Worm (Caenorhabditis elegans) whole organism, L4 larva: ENCODE data around the gene fbxa-78.

Experiments used
- F26F4.8 ChIP-seq: fragments of 200-800 bp; sonication (Bioruptor generic); conservative IDR thresholded peaks from 2 replicates; pipeline ENCODE4 v1.3.6; 2022; ENCODE audit warnings: missing genetic modification characterization, missing compliant biosample characterization
- F37D6.2 ChIP-seq: sonication (generic microtip); optimal IDR thresholded peaks from 2 replicates; lab custom pipeline; 2016; ENCODE audit warnings: mild to moderate bottlenecking, missing genetic modification characterization, missing compliant biosample characterization
- F44E2.7 ChIP-seq: fragments of 200-800 bp; sonication (Bioruptor generic); IDR thresholded peaks from 2 replicates; pipeline ENCODE4 v2.1.2; 2022; ENCODE audit warnings: missing genetic modification characterization, missing compliant biosample characterization
- T20F7.1 ChIP-seq: fragments of 200-800 bp; sonication (Bioruptor generic); optimal IDR thresholded peaks from 2 replicates; lab custom pipeline; 2018; ENCODE audit warnings: mild to moderate bottlenecking, missing genetic modification characterization, missing compliant biosample characterization
- T26A8.4 ChIP-seq: fragments of 200-800 bp; sonication (Bioruptor generic); IDR thresholded peaks from 2 replicates; pipeline ENCODE4 v1.3.6; 2022; ENCODE audit warnings: missing genetic modification characterization, missing compliant biosample characterization
- Y48G9A.11 ChIP-seq: fragments of 200-800 bp; sonication (Bioruptor generic); IDR thresholded peaks from 2 replicates; pipeline ENCODE4 v1.3.6; 2022; ENCODE audit warnings: missing genetic modification reagents, missing genetic modification characterization, missing compliant biosample characterization
- Y5F2A.4 ChIP-seq: fragments of 200-800 bp; sonication (Bioruptor generic); optimal IDR thresholded peaks from 2 replicates; lab custom pipeline; 2018; ENCODE audit warnings: mild to moderate bottlenecking, missing genetic modification characterization, missing compliant biosample characterization
- ZK337.2 ChIP-seq: fragments of 200-800 bp; sonication (Bioruptor generic); IDR thresholded peaks from 2 replicates; pipeline ENCODE4 v1.3.6; 2022; ENCODE audit warnings: missing genetic modification reagents, missing genetic modification characterization, missing compliant biosample characterization
- aha-1 ChIP-seq: fragments of 150-350 bp; peaks from one replicate; lab custom pipeline; 2014; ENCODE audit warnings: missing biosample characterization, missing genetic modification characterization
- aly-2 ChIP-seq: sonication (generic microtip); optimal IDR thresholded peaks from 2 replicates; lab custom pipeline; 2018; ENCODE audit warnings: missing biosample characterization, missing genetic modification characterization
- ama-1 ChIP-seq: fragments of 150-350 bp; optimal IDR thresholded peaks from 2 replicates; lab custom pipeline; 2014; ENCODE audit warnings: inconsistent platforms, mixed read lengths
- ceh-62 ChIP-seq: sonication (generic microtip); optimal IDR thresholded peaks from 2 replicates; lab custom pipeline; 2017; ENCODE audit warnings: missing biosample characterization, missing genetic modification characterization
- ces-1 ChIP-seq: fragments of 150-350 bp; sonication (generic microtip); optimal IDR thresholded peaks from 4 replicates; lab custom pipeline; 2014; ENCODE audit warnings: missing biosample characterization, missing genetic modification reagents, missing genetic modification characterization
- ctbp-1 ChIP-seq: fragments of 200-800 bp; sonication (Bioruptor generic); IDR thresholded peaks from 2 replicates; pipeline ENCODE4 v1.3.6; 2022; ENCODE audit warnings: missing genetic modification reagents, missing genetic modification characterization, missing compliant biosample characterization
- daf-16 ChIP-seq, 3 experiments: sonication (generic microtip); optimal IDR thresholded peaks; 2 replicates each; lab custom pipeline; 2016 to 2017; ENCODE audit warnings: missing genetic modification characterization in 3 of 3, missing genetic modification reagents in 3 of 3, mild to moderate bottlenecking in 2 of 3, missing compliant biosample characterization in 2 of 3, missing biosample characterization in 1 of 3, moderate library complexity in 1 of 3
- daf-19 ChIP-seq: fragments of 200-800 bp; sonication (Bioruptor generic); conservative IDR thresholded peaks from 2 replicates; pipeline ENCODE4 v1.3.6; 2022; ENCODE audit warnings: missing genetic modification characterization, missing compliant biosample characterization
- dmd-9 ChIP-seq: fragments of 200-800 bp; sonication (Bioruptor generic); IDR thresholded peaks from 2 replicates; pipeline ENCODE4 v1.3.6; 2022; ENCODE audit warnings: missing genetic modification reagents, missing genetic modification characterization, missing compliant biosample characterization
- dve-1 ChIP-seq: sonication (generic microtip); optimal IDR thresholded peaks from 2 replicates; lab custom pipeline; 2017; ENCODE audit warnings: antibody characterized with exemption, mild to moderate bottlenecking, missing genetic modification characterization, missing compliant biosample characterization; ENCODE audit not compliant: insufficient read depth
- fkh-10 ChIP-seq: fragments of 150-350 bp; optimal IDR thresholded peaks from 2 replicates; lab custom pipeline; 2014; ENCODE audit warnings: missing biosample characterization, missing genetic modification reagents, missing genetic modification characterization
- gei-8 ChIP-seq: fragments of 200-800 bp; sonication (Bioruptor generic); optimal IDR thresholded peaks from 2 replicates; lab custom pipeline; 2018; ENCODE audit warnings: mild to moderate bottlenecking, missing genetic modification characterization, missing compliant biosample characterization
- hlh-30 ChIP-seq: sonication (generic microtip); optimal IDR thresholded peaks from 2 replicates; lab custom pipeline; 2017; ENCODE audit warnings: antibody characterized with exemption, mild to moderate bottlenecking, missing genetic modification characterization, missing compliant biosample characterization; ENCODE audit not compliant: insufficient read depth
- jun-1 ChIP-seq: fragments of 150-350 bp; optimal IDR thresholded peaks from 2 replicates; lab custom pipeline; 2014; ENCODE audit warnings: missing biosample characterization, missing genetic modification reagents, missing genetic modification characterization
- lin-1 ChIP-seq: fragments of 200-800 bp; sonication (Bioruptor generic); IDR thresholded peaks from 2 replicates; pipeline ENCODE4 v1.3.6; 2022; ENCODE audit warnings: missing genetic modification reagents, missing genetic modification characterization, missing compliant biosample characterization
- lin-29 ChIP-seq: fragments of 200-800 bp; sonication (Bioruptor generic); IDR thresholded peaks from 2 replicates; pipeline ENCODE4 v1.3.6; 2022; ENCODE audit warnings: missing genetic modification reagents, missing genetic modification characterization, missing compliant biosample characterization
- lsy-2 ChIP-seq, 2 experiments: fragments of 150-350 bp in 1 of 2; sonication (generic microtip) in 1 of 2; optimal IDR thresholded peaks; 2 replicates each; lab custom pipeline; 2014 to 2017; ENCODE audit warnings: missing biosample characterization in 2 of 2, missing genetic modification characterization in 2 of 2
- madf-5 ChIP-seq, 2 experiments: fragments of 200-800 bp; sonication (Bioruptor generic); IDR thresholded peaks; 2 replicates each; pipeline ENCODE4 v1.3.6; 2022; ENCODE audit warnings: missing compliant biosample characterization in 2 of 2, missing genetic modification characterization in 2 of 2
- mdl-1 ChIP-seq, 2 experiments: fragments of 150-350 bp in 1 of 2; sonication (generic microtip) in 1 of 2; optimal IDR thresholded peaks; 2 replicates each; lab custom pipeline; 2014 to 2017; ENCODE audit warnings: missing biosample characterization in 2 of 2, missing genetic modification characterization in 2 of 2
- mep-1 ChIP-seq: fragments of 150-350 bp; sonication (generic microtip); optimal IDR thresholded peaks from 3 replicates; lab custom pipeline; 2014; ENCODE audit warnings: missing biosample characterization, missing genetic modification characterization
- mxl-3 ChIP-seq: fragments of 200-800 bp; sonication (Bioruptor generic); optimal IDR thresholded peaks from 2 replicates; lab custom pipeline; 2018; ENCODE audit warnings: mild to moderate bottlenecking, missing genetic modification characterization, missing compliant biosample characterization
- nhr-10 ChIP-seq: fragments of 150-350 bp; optimal IDR thresholded peaks from 2 replicates; lab custom pipeline; 2014; ENCODE audit warnings: missing biosample characterization, missing genetic modification characterization
- nhr-237 ChIP-seq: sonication (generic microtip); optimal IDR thresholded peaks from 2 replicates; lab custom pipeline; 2017; ENCODE audit warnings: missing biosample characterization, missing genetic modification characterization
- nhr-28 ChIP-seq: fragments of 150-350 bp; optimal IDR thresholded peaks from 2 replicates; lab custom pipeline; 2014; ENCODE audit warnings: missing biosample characterization, missing genetic modification characterization
- nhr-42 ChIP-seq: fragments of 200-800 bp; sonication (Bioruptor generic); IDR thresholded peaks from 2 replicates; pipeline ENCODE4 v1.3.6; 2022; ENCODE audit warnings: missing genetic modification characterization, missing compliant biosample characterization
- pqm-1 ChIP-seq: sonication (generic microtip); optimal IDR thresholded peaks from 2 replicates; lab custom pipeline; 2017; ENCODE audit warnings: missing biosample characterization, missing genetic modification characterization
- rbr-2 ChIP-seq: sonication (generic microtip); optimal IDR thresholded peaks from 2 replicates; lab custom pipeline; 2016; ENCODE audit warnings: missing genotype, missing genetic modification characterization, missing compliant biosample characterization
- skn-1 ChIP-seq: fragments of 150-350 bp; optimal IDR thresholded peaks from 2 replicates; lab custom pipeline; 2014; ENCODE audit warnings: missing biosample characterization, missing genetic modification characterization
- spr-1 ChIP-seq: sonication (generic microtip); optimal IDR thresholded peaks from 2 replicates; lab custom pipeline; 2016; ENCODE audit warnings: mild to moderate bottlenecking, missing genetic modification characterization, missing compliant biosample characterization
- tag-97 ChIP-seq: fragments of 200-800 bp; sonication (Bioruptor generic); IDR thresholded peaks from 2 replicates; pipeline ENCODE4 v1.3.6; 2022; ENCODE audit warnings: missing genetic modification characterization, missing compliant biosample characterization
- unc-130 ChIP-seq: sonication (generic microtip); optimal IDR thresholded peaks from 2 replicates; lab custom pipeline; 2016; ENCODE audit warnings: missing genetic modification reagents, missing genetic modification characterization, missing compliant biosample characterization
- zfp-2 ChIP-seq: sonication (generic microtip); optimal IDR thresholded peaks from 2 replicates; lab custom pipeline; 2016; ENCODE audit warnings: mild to moderate bottlenecking, missing genetic modification characterization, missing compliant biosample characterization
- zfp-3 ChIP-seq: fragments of 200-800 bp; sonication (Bioruptor generic); conservative IDR thresholded peaks from 2 replicates; pipeline ENCODE4 v1.3.6; 2022; ENCODE audit warnings: missing genetic modification reagents, missing genetic modification characterization, missing compliant biosample characterization
- zip-2 ChIP-seq: fragments of 150-350 bp; optimal IDR thresholded peaks from 2 replicates; lab custom pipeline; 2014; ENCODE audit warnings: missing biosample characterization, missing genetic modification characterization
- ztf-7 ChIP-seq: fragments of 150-350 bp; optimal IDR thresholded peaks from 2 replicates; lab custom pipeline; 2014; ENCODE audit warnings: missing biosample characterization, missing genetic modification characterization

fbxa-78 gene

DNA sequence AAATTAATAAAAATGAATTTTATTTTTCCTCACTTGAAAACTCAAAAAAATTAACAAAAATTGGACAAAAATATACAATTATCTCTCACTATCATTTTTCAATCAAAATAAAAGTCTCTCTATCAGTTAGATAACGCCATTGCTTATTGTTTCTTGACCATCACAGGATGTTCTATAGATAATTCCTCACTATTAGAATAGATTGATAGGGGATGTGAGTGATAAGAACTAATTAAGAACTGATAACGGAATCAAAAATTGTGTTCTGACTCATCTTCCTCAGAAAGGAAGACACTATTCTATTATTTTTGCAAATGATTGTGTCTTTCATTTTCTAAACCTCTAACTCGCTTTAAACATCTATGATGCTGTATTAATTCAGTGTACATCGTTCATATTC, 30.9 kb upstream of the fbxa-78 start:
- TF ChIP-seq Y48G9A.11 (GFP tag; lab: Robert Waterston, UW), result no peak
- TF ChIP-seq nhr-28 (tag; lab: Kevin White, UChicago), result peak; percentile 39
- no peak for TF ChIP-seq nhr-42 (GFP tag; lab: Robert Waterston, UW)
- TF ChIP-seq pqm-1 (tag; lab: Kevin White, UChicago), result peak; percentile 53
- TF ChIP-seq lin-1, result no peak
- no peak for TF ChIP-seq daf-16 (GFP tag; optimal IDR thresholded peaks at IDR 0.05; lab: Kevin White, UChicago)
- peak; percentile 18 for TF ChIP-seq daf-16 (tag; optimal IDR thresholded peaks at IDR 0.05; lab: Kevin White, UChicago)
- no peak for TF ChIP-seq mep-1
- no peak for TF ChIP-seq tag-97 (GFP tag; lab: Robert Waterston, UW)

DNA sequence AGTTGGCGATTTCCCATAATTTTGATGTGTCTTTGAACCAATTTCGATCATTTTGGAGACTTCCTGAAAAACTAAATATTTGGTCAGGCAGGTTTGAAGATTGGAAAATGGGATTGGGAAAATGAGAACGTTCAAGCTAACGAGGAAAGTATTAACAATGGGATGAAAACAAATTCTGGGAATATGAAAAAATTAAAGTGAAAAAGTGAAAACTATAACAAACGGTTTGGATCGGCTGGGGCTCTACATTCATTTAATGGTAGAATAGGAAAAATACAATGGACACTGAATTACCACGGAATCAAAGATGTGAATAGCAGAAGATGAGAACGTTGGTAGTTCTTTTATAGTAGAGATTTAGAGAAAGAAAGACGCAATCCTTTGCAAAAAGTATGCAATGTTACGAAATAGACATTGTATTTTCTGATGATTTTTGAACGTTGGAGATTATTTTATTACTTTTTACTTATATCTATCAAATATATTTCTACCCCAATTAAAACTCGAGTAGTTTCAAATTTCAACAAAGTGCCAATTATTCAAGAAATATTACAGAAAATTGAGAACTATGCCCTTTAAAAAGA, 30.3 kb upstream of the fbxa-78 start, which contains the start of gene fbxa-50:
TSS of gene fbxa-50 (minus strand) at position 51 of the 584 bp plus-strand sequence.
- no peak for TF ChIP-seq dmd-9 (GFP tag; lab: Robert Waterston, UW)
- TF ChIP-seq gei-8 (GFP tag; lab: Kevin White, UChicago), result no peak
- TF ChIP-seq F26F4.8 (GFP tag; lab: Robert Waterston, UW), result no peak
- TF ChIP-seq daf-19, result no peak
- TF ChIP-seq ama-1 (lab: Kevin White, UChicago), result no peak
- TF ChIP-seq zip-2, result peak; percentile 77

ce11 chrIII:1284584-1285046, 26.4 kb upstream of the fbxa-78 start, which contains the start of gene fbxa-37:
TSS of gene fbxa-37 (plus strand) at chrIII:1284996.
- TF ChIP-seq daf-16 (GFP tag; optimal IDR thresholded peaks at IDR 0.05; lab: Kevin White, UChicago), result no peak
- TF ChIP-seq daf-16 (tag; optimal IDR thresholded peaks at IDR 0.05; lab: Kevin White, UChicago), result peak; percentile 36
- peak; percentile 36 for TF ChIP-seq dve-1 (tag; lab: Kevin White, UChicago)
- TF ChIP-seq spr-1 (tag; lab: Kevin White, UChicago), result no peak
- peak; percentile 43 for TF ChIP-seq mep-1
- TF ChIP-seq lin-29 (GFP tag; lab: Robert Waterston, UW), result no peak
- TF ChIP-seq lsy-2 (tag; optimal IDR thresholded peaks at IDR 0.05; lab: Kevin White, UChicago), result peak in 1 of 2 experiments; percentile 71
- TF ChIP-seq T20F7.1 (GFP tag; lab: Kevin White, UChicago), result peak; percentile 6
- TF ChIP-seq zip-2, result peak; percentile 98
- no peak for TF ChIP-seq unc-130 (GFP tag; lab: Kevin White, UChicago)
- no peak for TF ChIP-seq nhr-237 (tag; lab: Kevin White, UChicago)
- TF ChIP-seq ztf-7, result peak; percentile 88
- TF ChIP-seq, all 104 proteins: peak for 7

- TF ChIP-seq ztf-7, result peak; percentile 84
- TF ChIP-seq lsy-2 (tag; optimal IDR thresholded peaks at IDR 0.05; lab: Kevin White, UChicago), result peak in 1 of 2 experiments; percentile 49
- peak; percentile 47 for TF ChIP-seq hlh-30 (tag; lab: Kevin White, UChicago)
- TF ChIP-seq gei-8 (GFP tag; lab: Kevin White, UChicago), result no peak
- TF ChIP-seq aha-1 (tag; lab: Kevin White, UChicago), result no peak
- TF ChIP-seq ZK337.2, result no peak
- TF ChIP-seq zip-2, result peak; percentile 95
- no peak for TF ChIP-seq fkh-10
- TF ChIP-seq ctbp-1 (GFP tag; lab: Robert Waterston, UW), result no peak
- peak; percentile 93 for TF ChIP-seq lin-1
- no peak for TF ChIP-seq ces-1
- TF ChIP-seq zfp-3 (GFP tag; lab: Robert Waterston, UW), result no peak
- TF ChIP-seq daf-19, result no peak
- TF ChIP-seq jun-1 (tag; lab: Kevin White, UChicago), result peak; percentile 33
- no peak for TF ChIP-seq ama-1 (lab: Kevin White, UChicago)
- peak; percentile 35 for TF ChIP-seq nhr-10
- TF ChIP-seq mdl-1 (tag; optimal IDR thresholded peaks at IDR 0.05; lab: Kevin White, UChicago), result peak in 1 of 2 experiments; percentile 88
- TF ChIP-seq T26A8.4, result no peak; the same call in none of the 2 replicates
- TF ChIP-seq ceh-62 (tag; lab: Kevin White, UChicago), result no peak
- no peak for TF ChIP-seq madf-5 (GFP tag; IDR thresholded peaks at IDR 0.05; lab: Robert Waterston, UW)
- TF ChIP-seq skn-1 (tag; lab: Kevin White, UChicago), result no peak
- TF ChIP-seq rbr-2 (tag; lab: Kevin White, UChicago), result no peak
- peak; percentile 81 for TF ChIP-seq nhr-28 (tag; lab: Kevin White, UChicago)
- TF ChIP-seq F44E2.7, result no peak
- TF ChIP-seq aly-2 (tag; lab: Kevin White, UChicago), result no peak
- TF ChIP-seq F37D6.2 (tag; lab: Kevin White, UChicago), result no peak
- TF ChIP-seq Y48G9A.11 (GFP tag; lab: Robert Waterston, UW), result no peak
- TF ChIP-seq zfp-2 (tag; lab: Kevin White, UChicago), result no peak
- TF ChIP-seq mxl-3 (GFP tag; lab: Kevin White, UChicago), result peak; percentile 74
- no peak for TF ChIP-seq Y5F2A.4
Observed at ce11 chrIII:1279197-1279596, 20.9 kb upstream of the fbxa-78 start.
